Fruit fly (Drosophila melanogaster) whole organism, embryonic: ENCODE measurements around the gene Mccc1.
A peak's percentile ranks its signal among the peaks of the same experiment; 100 is the strongest.

Experiments used
- B-H1 ChIP-seq: fragments of 200-800 bp; sonication (Bioruptor generic); IDR thresholded peaks from 3 replicates; pipeline ENCODE4 v1.3.6; 2022; ENCODE audit warnings: missing biosample characterization, missing genetic modification characterization
- CG10267 ChIP-seq: fragments of 200-800 bp; sonication (Bioruptor generic); optimal IDR thresholded peaks from 2 replicates; lab custom pipeline; 2018; ENCODE audit warnings: missing biosample characterization, mild to moderate bottlenecking, missing genetic modification characterization, moderate library complexity
- CG10366 ChIP-seq: fragments of 200-800 bp; sonication (Bioruptor generic); IDR thresholded peaks from 2 replicates; pipeline ENCODE4 v1.3.6; 2022; ENCODE audit warnings: missing biosample characterization, missing genetic modification characterization
- CG12071 ChIP-seq: fragments of 200-800 bp; sonication (Bioruptor generic); optimal IDR thresholded peaks from 3 replicates; lab custom pipeline; 2018; ENCODE audit warnings: missing biosample characterization, mild to moderate bottlenecking, missing genetic modification characterization
- CG12299 ChIP-seq: fragments of 200-800 bp; sonication (Bioruptor generic); optimal IDR thresholded peaks from 2 replicates; lab custom pipeline; 2018; ENCODE audit warnings: missing biosample characterization, mild to moderate bottlenecking, missing genetic modification characterization
- CG12942 ChIP-seq: fragments of 200-800 bp; sonication (Bioruptor generic); optimal IDR thresholded peaks from 3 replicates; lab custom pipeline; 2016; ENCODE audit warnings: missing biosample characterization, missing genetic modification characterization
- CG14667 ChIP-seq: fragments of 200-800 bp; sonication (Bioruptor generic); IDR thresholded peaks from 2 replicates; pipeline ENCODE4 v1.3.6; 2022; ENCODE audit warnings: missing biosample characterization, missing genetic modification characterization
- CG15601 ChIP-seq: fragments of 200-800 bp; sonication (Bioruptor generic); optimal IDR thresholded peaks from 3 replicates; lab custom pipeline; 2019; ENCODE audit warnings: missing biosample characterization, mild to moderate bottlenecking, missing genetic modification characterization, moderate library complexity
- CG1603 ChIP-seq: fragments of 200-800 bp; sonication (Bioruptor generic); optimal IDR thresholded peaks from 2 replicates; lab custom pipeline; 2019; ENCODE audit warnings: missing biosample characterization, mild to moderate bottlenecking, missing genetic modification characterization, moderate library complexity
- CG17612 ChIP-seq: fragments of 200-800 bp; sonication (Bioruptor generic); IDR thresholded peaks from 2 replicates; pipeline ENCODE4 v1.3.6; 2022; ENCODE audit warnings: missing biosample characterization, missing genetic modification characterization
- CG2199 ChIP-seq: fragments of 200-800 bp; sonication (Bioruptor generic); IDR thresholded peaks from 3 replicates; pipeline ENCODE4 v1.3.6; 2022; ENCODE audit warnings: missing biosample characterization, missing genetic modification characterization
- CG30431 ChIP-seq: fragments of 200-800 bp; sonication (Bioruptor generic); optimal IDR thresholded peaks from 2 replicates; lab custom pipeline; 2017; ENCODE audit warnings: missing biosample characterization, missing genetic modification characterization
- CG3065 ChIP-seq: fragments of 200-800 bp; sonication (Bioruptor generic); optimal IDR thresholded peaks from 2 replicates; lab custom pipeline; 2016; ENCODE audit warnings: missing biosample characterization, missing genetic modification characterization
- CG32767 ChIP-seq: fragments of 200-800 bp; sonication (Bioruptor generic); IDR thresholded peaks from 2 replicates; pipeline ENCODE4 v1.3.6; 2022; ENCODE audit warnings: missing biosample characterization, missing genetic modification characterization
- CG6654 ChIP-seq: fragments of 200-800 bp; sonication (Bioruptor generic); optimal IDR thresholded peaks from 2 replicates; lab custom pipeline; 2017; ENCODE audit warnings: missing biosample characterization, mild to moderate bottlenecking, missing genetic modification characterization
- CG7372 ChIP-seq: fragments of 200-800 bp; sonication (Bioruptor generic); IDR thresholded peaks from 2 replicates; pipeline ENCODE4 v1.3.6; 2022; ENCODE audit warnings: missing biosample characterization, missing genetic modification characterization
- CG7963 ChIP-seq: fragments of 200-800 bp; sonication (Bioruptor generic); IDR thresholded peaks from 3 replicates; pipeline ENCODE4 v1.3.6; 2022; ENCODE audit warnings: missing biosample characterization, missing genetic modification characterization; ENCODE audit not compliant: partially characterized antibody
- CG7987 ChIP-seq: fragments of 200-800 bp; sonication (Bioruptor generic); optimal IDR thresholded peaks from 2 replicates; lab custom pipeline; 2018; ENCODE audit warnings: missing biosample characterization, mild to moderate bottlenecking, missing genetic modification characterization, moderate library complexity
- Ets97D ChIP-seq: fragments of 200-800 bp; sonication (Bioruptor generic); optimal IDR thresholded peaks from 3 replicates; lab custom pipeline; 2016; ENCODE audit warnings: missing biosample characterization, missing genetic modification characterization
- GATAe ChIP-seq: fragments of 200-800 bp; sonication (Bioruptor generic); conservative IDR thresholded peaks from 2 replicates; pipeline ENCODE4 v1.3.6; 2022; ENCODE audit warnings: missing biosample characterization, missing genetic modification characterization
- Gsc ChIP-seq: fragments of 200-800 bp; sonication (Bioruptor generic); IDR thresholded peaks from 2 replicates; pipeline ENCODE4 v1.3.6; 2022; ENCODE audit warnings: missing biosample characterization, missing genetic modification characterization
- HLHmδ ChIP-seq: fragments of 200-800 bp; sonication (Bioruptor generic); optimal IDR thresholded peaks from 2 replicates; lab custom pipeline; 2018; ENCODE audit warnings: missing biosample characterization, mild to moderate bottlenecking, missing genetic modification characterization, moderate library complexity
- Mes4 ChIP-seq: fragments of 200-800 bp; sonication (Bioruptor generic); optimal IDR thresholded peaks from 2 replicates; lab custom pipeline; 2016; ENCODE audit warnings: missing biosample characterization, missing genetic modification characterization
- Myb ChIP-seq: fragments of 200-800 bp; sonication (Bioruptor generic); optimal IDR thresholded peaks from 2 replicates; lab custom pipeline; 2016; ENCODE audit warnings: missing biosample characterization, missing genetic modification characterization
- NC2α ChIP-seq: fragments of 200-800 bp; sonication (Bioruptor generic); optimal IDR thresholded peaks from 2 replicates; lab custom pipeline; 2016; ENCODE audit warnings: missing biosample characterization, missing genetic modification characterization
- Ravus ChIP-seq: fragments of 200-800 bp; sonication (Bioruptor generic); IDR thresholded peaks from 2 replicates; pipeline ENCODE4 v1.3.6; 2022; ENCODE audit warnings: missing biosample characterization, missing genetic modification characterization
- Sin3A ChIP-seq: fragments of >200 bp; optimal IDR thresholded peaks from 2 replicates; lab custom pipeline; 2018
- Six4 ChIP-seq: fragments of 200-800 bp; sonication (Bioruptor generic); optimal IDR thresholded peaks from 2 replicates; lab custom pipeline; 2016; ENCODE audit warnings: missing biosample characterization, missing genetic modification characterization
- Ssrp ChIP-seq: fragments of 200-800 bp; sonication (Bioruptor generic); optimal IDR thresholded peaks from 2 replicates; lab custom pipeline; 2018; ENCODE audit warnings: missing biosample characterization, mild to moderate bottlenecking, missing genetic modification characterization, moderate library complexity
- ab ChIP-seq: fragments of 200-800 bp; sonication (Bioruptor generic); optimal IDR thresholded peaks from 2 replicates; lab custom pipeline; 2016; ENCODE audit warnings: missing biosample characterization, missing genetic modification characterization
- amos ChIP-seq: fragments of 200-800 bp; sonication (Bioruptor generic); IDR thresholded peaks from 2 replicates; pipeline ENCODE4 v1.3.6; 2022; ENCODE audit warnings: missing biosample characterization, missing genetic modification characterization; ENCODE audit not compliant: partially characterized antibody
- bcd ChIP-seq: fragments of 200-800 bp; sonication (Bioruptor generic); optimal IDR thresholded peaks from 2 replicates; lab custom pipeline; 2017; ENCODE audit warnings: missing biosample characterization, mild to moderate bottlenecking, missing genetic modification characterization
- btn ChIP-seq: fragments of 200-800 bp; sonication (Bioruptor generic); optimal IDR thresholded peaks from 2 replicates; lab custom pipeline; 2016; ENCODE audit warnings: missing biosample characterization, missing genetic modification characterization
- corto ChIP-seq: fragments of 200-800 bp; sonication (Bioruptor generic); optimal IDR thresholded peaks from 2 replicates; lab custom pipeline; 2016; ENCODE audit warnings: missing biosample characterization, mild to moderate bottlenecking, missing genetic modification characterization, moderate library complexity
- crp ChIP-seq, 2 experiments: fragments of 200-800 bp; sonication (Bioruptor generic); optimal IDR thresholded peaks; 2 replicates in 1 of 2; 3 replicates in 1 of 2; lab custom pipeline; 2017; ENCODE audit warnings: missing biosample characterization in 2 of 2, missing genetic modification characterization in 2 of 2, mild to moderate bottlenecking in 1 of 2, moderate library complexity in 1 of 2
- dati ChIP-seq: fragments of 200-800 bp; sonication (Bioruptor generic); IDR thresholded peaks from 2 replicates; pipeline ENCODE4 v1.3.6; 2022; ENCODE audit warnings: missing biosample characterization, missing genetic modification characterization
- dm ChIP-seq: fragments of 200-800 bp; sonication (Bioruptor generic); optimal IDR thresholded peaks from 3 replicates; lab custom pipeline; 2016; ENCODE audit warnings: missing biosample characterization, missing genetic modification characterization
- dysf ChIP-seq: fragments of 200-800 bp; sonication (Bioruptor generic); IDR thresholded peaks from 3 replicates; pipeline ENCODE4 v1.3.6; 2022; ENCODE audit warnings: missing biosample characterization, missing genetic modification characterization
- gro ChIP-seq: fragments of 200-800 bp; sonication (Bioruptor generic); optimal IDR thresholded peaks from 2 replicates; lab custom pipeline; 2016; ENCODE audit warnings: missing biosample characterization, missing genetic modification characterization
- jigr1 ChIP-seq: fragments of 200-800 bp; sonication (Bioruptor generic); IDR thresholded peaks from 3 replicates; pipeline ENCODE4 v1.3.6; 2022; ENCODE audit warnings: missing biosample characterization, missing genetic modification characterization
- ken ChIP-seq: fragments of 200-800 bp; sonication (Bioruptor generic); IDR thresholded peaks from 3 replicates; pipeline ENCODE4 v1.3.6; 2022; ENCODE audit warnings: missing biosample characterization, missing genetic modification characterization
- lbe ChIP-seq: fragments of 200-800 bp; sonication (Bioruptor generic); optimal IDR thresholded peaks from 2 replicates; lab custom pipeline; 2016; ENCODE audit warnings: missing biosample characterization, mild to moderate bottlenecking, missing genetic modification characterization
- lola ChIP-seq, 3 experiments: fragments of >200 bp in 2 of 3; fragments of 200-800 bp in 1 of 3; sonication (Bioruptor generic) in 1 of 3; optimal IDR thresholded peaks; 2 replicates each; lab custom pipeline; 2017 to 2019; ENCODE audit warnings: missing biosample characterization in 3 of 3, missing genetic modification characterization in 3 of 3, mild to moderate bottlenecking in 1 of 3, moderate library complexity in 1 of 3
- luna ChIP-seq: fragments of 200-800 bp; sonication (Bioruptor generic); optimal IDR thresholded peaks from 2 replicates; lab custom pipeline; 2016; ENCODE audit warnings: missing biosample characterization, missing genetic modification characterization
- onecut ChIP-seq: fragments of 200-800 bp; sonication (Bioruptor generic); IDR thresholded peaks from 2 replicates; pipeline ENCODE4 v1.3.6; 2022; ENCODE audit warnings: missing biosample characterization, missing genetic modification characterization
- otp ChIP-seq: fragments of 200-800 bp; sonication (Bioruptor generic); IDR thresholded peaks from 3 replicates; pipeline ENCODE4, ENCODE4 v1.3.6; 2022; ENCODE audit warnings: missing biosample characterization, missing genetic modification characterization
- p53 ChIP-seq: fragments of 200-800 bp; sonication (Bioruptor generic); optimal IDR thresholded peaks from 2 replicates; lab custom pipeline; 2016; ENCODE audit warnings: missing biosample characterization, missing genetic modification characterization
- pnt ChIP-seq: fragments of 200-800 bp; sonication (Bioruptor generic); optimal IDR thresholded peaks from 3 replicates; lab custom pipeline; 2016; ENCODE audit warnings: missing biosample characterization, missing genetic modification characterization
- schlank ChIP-seq: fragments of 200-800 bp; sonication (Bioruptor generic); optimal IDR thresholded peaks from 2 replicates; lab custom pipeline; 2018; ENCODE audit warnings: missing biosample characterization, mild to moderate bottlenecking, missing genetic modification characterization
- sisA ChIP-seq: fragments of 200-800 bp; sonication (Bioruptor generic); IDR thresholded peaks from 2 replicates; pipeline ENCODE4 v1.3.6; 2022; ENCODE audit warnings: missing biosample characterization, missing genetic modification characterization
- sna ChIP-seq: fragments of 200-800 bp; sonication (Bioruptor generic); IDR thresholded peaks from 2 replicates; pipeline ENCODE4 v1.3.6; 2022; ENCODE audit warnings: missing biosample characterization, missing genetic modification characterization; ENCODE audit not compliant: partially characterized antibody
- trem ChIP-seq: fragments of 200-800 bp; optimal IDR thresholded peaks from 3 replicates; lab custom pipeline; 2019; ENCODE audit warnings: missing biosample characterization, mild to moderate bottlenecking, missing genetic modification characterization, moderate library complexity
- unc-4 ChIP-seq: fragments of 200-800 bp; sonication (Bioruptor generic); IDR thresholded peaks from 2 replicates; pipeline ENCODE4 v1.3.6; 2022; ENCODE audit warnings: missing biosample characterization, missing genetic modification characterization; ENCODE audit not compliant: partially characterized antibody

Gene Mccc1

DNA sequence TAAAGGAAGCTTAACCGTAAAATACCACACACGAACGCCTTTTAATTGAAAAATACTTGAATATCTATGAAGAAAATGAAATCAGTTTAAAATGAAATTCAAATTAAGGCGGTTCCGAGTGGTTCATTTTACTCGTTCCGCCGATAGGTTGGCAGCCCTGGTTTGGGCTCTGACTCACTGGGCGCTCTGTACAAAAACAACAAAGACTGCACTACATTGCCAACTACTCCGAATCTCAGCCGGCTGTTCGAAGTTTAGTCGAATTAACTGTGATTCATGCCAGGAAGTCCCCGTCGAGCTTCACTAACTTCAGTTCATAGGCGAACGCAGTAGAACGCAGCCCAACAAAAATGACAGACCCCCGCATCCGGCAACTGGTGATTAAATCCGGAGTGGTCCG is 50.4 kb downstream of the Mccc1 start, which contains the start of gene Tbca (continued):
- no peak for TF ChIP-seq CG12071 (GFP tag; lab: Kevin White, UChicago)
- no peak for TF ChIP-seq lola (GFP tag; optimal IDR thresholded peaks at IDR 0.05; lab: Kevin White, UChicago)
- peak; percentile 54 for TF ChIP-seq CG1603 (tag; lab: Kevin White, UChicago)
- no peak for TF ChIP-seq CG6654 (GFP tag; lab: Kevin White, UChicago)
- no peak for TF ChIP-seq ken
- TF ChIP-seq onecut (GFP tag; lab: Robert Waterston, UW): no peak
- no peak for TF ChIP-seq schlank (tag; lab: Kevin White, UChicago)
- no peak for TF ChIP-seq ab (GFP tag; lab: Kevin White, UChicago)
- no peak for TF ChIP-seq bcd (GFP tag; lab: Kevin White, UChicago)
- TF ChIP-seq sisA (GFP tag; lab: Robert Waterston, UW): no peak
- no peak for TF ChIP-seq dati (GFP tag; lab: Robert Waterston, UW)
- peak; percentile 8 for TF ChIP-seq Sin3A
- TF ChIP-seq sna: peak; percentile 55; the same call in 1 of the 2 replicates
- TF ChIP-seq CG10267: peak; percentile 43
- TF ChIP-seq pnt: no peak
- no peak for TF ChIP-seq btn
- no peak for TF ChIP-seq GATAe (GFP tag; lab: Robert Waterston, UW)
- TF ChIP-seq gro (GFP tag; lab: Kevin White, UChicago): no peak
- TF ChIP-seq dysf (GFP tag; lab: Robert Waterston, UW): no peak
- TF ChIP-seq lbe (GFP tag; lab: Kevin White, UChicago): no peak
- TF ChIP-seq unc-4 (GFP tag; lab: Robert Waterston, UW): peak; percentile 24; the same call in 1 of the 2 replicates
- no peak for TF ChIP-seq CG7987
- TF ChIP-seq amos (GFP tag; lab: Robert Waterston, UW): peak; percentile 79
- TF ChIP-seq CG32767 (GFP tag; lab: Robert Waterston, UW): no peak
- no peak for TF ChIP-seq CG2199 (GFP tag; lab: Robert Waterston, UW)
- TF ChIP-seq jigr1 (GFP tag; lab: Robert Waterston, UW): no peak
- TF ChIP-seq Mes4 (GFP tag; lab: Kevin White, UChicago): no peak
- no peak for TF ChIP-seq CG7963 (GFP tag; lab: Robert Waterston, UW)
- TF ChIP-seq CG12942: no peak
- no peak for TF ChIP-seq CG7372 (GFP tag; lab: Robert Waterston, UW)
- TF ChIP-seq corto (GFP tag; lab: Kevin White, UChicago): no peak
- peak in 1 of 2 experiments; percentile 59 for TF ChIP-seq crp (GFP tag; optimal IDR thresholded peaks at IDR 0.05; lab: Kevin White, UChicago)
- no peak for TF ChIP-seq CG15601 (tag; lab: Kevin White, UChicago)
- no peak for TF ChIP-seq Ravus (GFP tag; lab: Robert Waterston, UW)
- no peak for TF ChIP-seq NC2α (GFP tag; lab: Kevin White, UChicago)
- no peak for TF ChIP-seq B-H1
- TF ChIP-seq CG10366: no peak
- no peak for TF ChIP-seq CG3065
- no peak for TF ChIP-seq HLHmδ
- peak; percentile 34 for TF ChIP-seq trem (tag; lab: Kevin White, UChicago)
- no peak for TF ChIP-seq Ssrp (tag; lab: Kevin White, UChicago)
- no peak for TF ChIP-seq luna
- TF ChIP-seq CG14667 (GFP tag; lab: Robert Waterston, UW): no peak
- TF ChIP-seq dm: no peak
- no peak for TF ChIP-seq Six4
- TF ChIP-seq CG17612 (GFP tag; lab: Robert Waterston, UW): no peak
- peak; percentile 44 for TF ChIP-seq Ets97D (GFP tag; lab: Kevin White, UChicago)
- TF ChIP-seq Myb: peak; percentile 87
- no peak for TF ChIP-seq CG30431
- no peak for TF ChIP-seq Gsc (GFP tag; lab: Robert Waterston, UW)
- no peak for TF ChIP-seq CG12299 (tag; lab: Kevin White, UChicago)
- TF ChIP-seq p53 (GFP tag; lab: Kevin White, UChicago): no peak
- TF ChIP-seq otp (GFP tag; lab: Robert Waterston, UW): no peak
